Worm (Caenorhabditis elegans): ENCODE measurements around the gene arrd-13.

DNA sequence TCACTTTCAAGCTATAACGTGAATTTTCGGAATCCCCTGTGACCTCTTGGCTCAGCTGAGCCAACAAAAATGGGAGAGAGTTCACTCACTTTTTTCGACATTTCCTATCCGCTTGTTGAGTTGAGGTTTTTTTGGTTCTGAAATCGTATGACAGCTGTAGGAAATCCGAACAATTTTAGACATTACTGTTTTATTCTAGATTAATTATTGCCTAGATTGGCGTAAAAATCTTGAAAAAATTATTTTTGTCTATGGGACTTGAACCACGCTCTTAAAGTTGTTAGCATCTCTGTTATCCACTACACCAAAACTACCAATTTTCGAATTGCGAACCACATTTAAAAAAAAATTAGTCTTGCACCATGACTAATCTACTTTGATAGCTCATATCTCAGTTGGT lies 25.7 kb downstream of the arrd-13 start, which contains the start of gene C01B9.4:
- TF ChIP-seq pax-1 (tag; optimal IDR thresholded peaks at IDR 0.05) (no peak), fkh-10 (GFP tag; optimal IDR thresholded peaks at IDR 0.05) (no peak), ama-1 (optimal IDR thresholded peaks at IDR 0.05) (no peak), elt-2 (tag; optimal IDR thresholded peaks at IDR 0.05) (no peak), nhr-11 (tag; optimal IDR thresholded peaks at IDR 0.05) (no peak), pqm-1 (tag; optimal IDR thresholded peaks at IDR 0.05) (no peak), K09A11.1 (tag; optimal IDR thresholded peaks at IDR 0.05; ENCODE audit: insufficient read depth) (no peak), ceh-19 (GFP tag; optimal IDR thresholded peaks at IDR 0.05) (no peak), pha-4 (tag; optimal IDR thresholded peaks at IDR 0.05) (no peak), syd-9 (tag; optimal IDR thresholded peaks at IDR 0.05) (no peak), ceh-14 (tag; optimal IDR thresholded peaks at IDR 0.05) (no peak), nfya-1 (tag; optimal IDR thresholded peaks at IDR 0.05) (no peak), pros-1 (tag; optimal IDR thresholded peaks at IDR 0.05) (no peak), mec-3 (tag; optimal IDR thresholded peaks at IDR 0.05; ENCODE audit: borderline replicate concordance) (no peak)
